Fruit fly (Drosophila melanogaster) whole organism, prepupa: ENCODE data around the gene Sox102F.

Experiments used
- Blimp-1 ChIP-seq: fragments of 200-800 bp; sonication (Bioruptor generic); optimal IDR thresholded peaks from 3 replicates; lab custom pipeline; 2017; ENCODE audit warnings: missing biosample characterization, missing genetic modification characterization, mild to moderate bottlenecking, moderate library complexity, missing genetic modification reagents
- CG10669 ChIP-seq: fragments of 200-800 bp; sonication (Bioruptor generic); optimal IDR thresholded peaks from 3 replicates; lab custom pipeline; 2018; ENCODE audit warnings: missing biosample characterization, mild to moderate bottlenecking, missing genetic modification characterization, moderate library complexity
- CG8632 ChIP-seq: fragments of 200-800 bp; sonication (Bioruptor generic); optimal IDR thresholded peaks from 3 replicates; lab custom pipeline; 2016; ENCODE audit warnings: missing biosample characterization, missing genetic modification characterization
- Smox ChIP-seq: fragments of 200-800 bp; sonication (Bioruptor generic); optimal IDR thresholded peaks from 3 replicates; lab custom pipeline; 2016; ENCODE audit warnings: missing biosample characterization, missing genetic modification characterization
- dac ChIP-seq: fragments of 200-800 bp; sonication (Bioruptor generic); optimal IDR thresholded peaks from 2 replicates; lab custom pipeline; 2017; ENCODE audit warnings: missing biosample characterization, mild to moderate bottlenecking, missing genetic modification characterization
- fkh ChIP-seq: fragments of 200-800 bp; sonication (Bioruptor generic); optimal IDR thresholded peaks from 3 replicates; lab custom pipeline; 2017; ENCODE audit warnings: missing biosample characterization, mild to moderate bottlenecking, missing genetic modification characterization, moderate library complexity
- svp ChIP-seq: fragments of 200-800 bp; sonication (Bioruptor generic); peaks from one replicate; lab custom pipeline; 2016; ENCODE audit warnings: missing biosample characterization, missing genetic modification characterization

- TF ChIP-seq CG10669 (GFP tag; lab: Kevin White, UChicago): no peak
- TF ChIP-seq CG8632 (GFP tag; lab: Kevin White, UChicago): no peak
- TF ChIP-seq Smox (GFP tag; lab: Kevin White, UChicago): no peak
- no peak for TF ChIP-seq fkh (GFP tag; lab: Kevin White, UChicago)
- no peak for TF ChIP-seq dac (GFP tag; lab: Kevin White, UChicago)
- no peak for TF ChIP-seq svp (GFP tag; lab: Kevin White, UChicago)
- TF ChIP-seq Blimp-1 (GFP tag; lab: Kevin White, UChicago): no peak
These were observed 16.4 kb downstream of the Sox102F start for dm6 chr4:817799-818198.
